Fruit fly (Drosophila melanogaster) whole organism, embryonic: ENCODE data around the gene bor.
A peak's percentile ranks its signal among the peaks of the same experiment; 100 is the strongest.

Source experiments
- ATbp ChIP-seq: fragments of 200-800 bp; sonication (Bioruptor generic); optimal IDR thresholded peaks from 2 replicates; lab custom pipeline; 2017; ENCODE audit warnings: missing biosample characterization, mild to moderate bottlenecking, missing genetic modification characterization, missing genetic modification reagents
- Bgb ChIP-seq: fragments of 200-800 bp; sonication (Bioruptor generic); IDR thresholded peaks from 2 replicates; pipeline ENCODE4 v1.3.6; 2022; ENCODE audit warnings: missing biosample characterization, missing genetic modification characterization; ENCODE audit not compliant: partially characterized antibody
- CG11504 ChIP-seq: fragments of 200-800 bp; sonication (Bioruptor generic); optimal IDR thresholded peaks from 3 replicates; lab custom pipeline; 2019; ENCODE audit warnings: missing biosample characterization, mild to moderate bottlenecking, missing genetic modification characterization, moderate library complexity
- CG12104 ChIP-seq: fragments of 200-800 bp; sonication (Bioruptor generic); optimal IDR thresholded peaks from 3 replicates; lab custom pipeline; 2016; ENCODE audit warnings: missing biosample characterization, missing genetic modification characterization
- CG12744 ChIP-seq: fragments of 200-800 bp; sonication (Bioruptor generic); optimal IDR thresholded peaks from 2 replicates; lab custom pipeline; 2016; ENCODE audit warnings: missing biosample characterization, missing genetic modification characterization
- CG13123 ChIP-seq: fragments of 200-800 bp; sonication (Bioruptor generic); optimal IDR thresholded peaks from 2 replicates; lab custom pipeline; 2016; ENCODE audit warnings: missing biosample characterization, missing genetic modification characterization
- CG14860 ChIP-seq: fragments of 200-800 bp; sonication (Bioruptor generic); IDR thresholded peaks from 3 replicates; pipeline ENCODE4 v1.3.6; 2022; ENCODE audit warnings: missing biosample characterization, missing genetic modification characterization; ENCODE audit not compliant: partially characterized antibody
- CG1647 ChIP-seq: fragments of 200-800 bp; sonication (Bioruptor generic); optimal IDR thresholded peaks from 3 replicates; lab custom pipeline; 2016; ENCODE audit warnings: missing biosample characterization, missing genetic modification characterization
- CG16815 ChIP-seq: fragments of 200-800 bp; sonication (Bioruptor generic); optimal IDR thresholded peaks from 3 replicates; lab custom pipeline; 2017; ENCODE audit warnings: missing biosample characterization, mild to moderate bottlenecking, missing genetic modification characterization
- CG17186 ChIP-seq: fragments of 200-800 bp; sonication (Bioruptor generic); optimal IDR thresholded peaks from 3 replicates; lab custom pipeline; 2017; ENCODE audit warnings: missing biosample characterization, missing genetic modification reagents, missing genetic modification characterization
- CG2889 ChIP-seq: fragments of 200-800 bp; sonication (Bioruptor generic); IDR thresholded peaks from 3 replicates; pipeline ENCODE4 v1.3.6; 2022; ENCODE audit warnings: missing biosample characterization, missing genetic modification characterization
- CG30403 ChIP-seq: fragments of 200-800 bp; sonication (Bioruptor generic); optimal IDR thresholded peaks from 3 replicates; lab custom pipeline; 2016; ENCODE audit warnings: missing biosample characterization, missing genetic modification characterization
- CG4820 ChIP-seq: fragments of 200-800 bp; sonication (Bioruptor generic); optimal IDR thresholded peaks from 3 replicates; lab custom pipeline; 2016; ENCODE audit warnings: missing biosample characterization, missing genetic modification characterization
- CG6654 ChIP-seq: fragments of 200-800 bp; sonication (Bioruptor generic); optimal IDR thresholded peaks from 2 replicates; lab custom pipeline; 2017; ENCODE audit warnings: missing biosample characterization, mild to moderate bottlenecking, missing genetic modification characterization
- CG6813 ChIP-seq: fragments of 200-800 bp; sonication (Bioruptor generic); optimal IDR thresholded peaks from 2 replicates; lab custom pipeline; 2017; ENCODE audit warnings: missing biosample characterization, missing genetic modification characterization, mild to moderate bottlenecking, moderate library complexity, missing genetic modification reagents
- CG7357 ChIP-seq: fragments of 200-800 bp; sonication (Bioruptor generic); IDR thresholded peaks from 3 replicates; pipeline ENCODE4 v1.3.6; 2022; ENCODE audit warnings: missing biosample characterization, missing genetic modification characterization
- CG8290 ChIP-seq, 3 experiments: fragments of 200-800 bp; sonication (Bioruptor generic); optimal IDR thresholded peaks; 2 replicates each; lab custom pipeline; 2016 to 2019; ENCODE audit warnings: missing biosample characterization in 3 of 3, missing genetic modification characterization in 3 of 3, mild to moderate bottlenecking in 2 of 3, moderate library complexity in 1 of 3
- CG8924 ChIP-seq: fragments of 200-800 bp; optimal IDR thresholded peaks from 3 replicates; lab custom pipeline; 2019; ENCODE audit warnings: missing biosample characterization, mild to moderate bottlenecking, missing genetic modification characterization, moderate library complexity
- CG9437 ChIP-seq: fragments of 200-800 bp; sonication (Bioruptor generic); optimal IDR thresholded peaks from 2 replicates; lab custom pipeline; 2018; ENCODE audit warnings: missing biosample characterization, mild to moderate bottlenecking, missing genetic modification characterization
- CG9609 ChIP-seq: fragments of 200-800 bp; sonication (Bioruptor generic); optimal IDR thresholded peaks from 3 replicates; lab custom pipeline; 2016; ENCODE audit warnings: missing biosample characterization, missing genetic modification characterization
- Dbx ChIP-seq: fragments of 200-800 bp; sonication (Bioruptor generic); IDR thresholded peaks from 3 replicates; pipeline ENCODE4 v1.3.6; 2022; ENCODE audit warnings: missing biosample characterization, missing genetic modification characterization
- Dip2 ChIP-seq: fragments of 200-800 bp; sonication (Bioruptor generic); IDR thresholded peaks from 2 replicates; pipeline ENCODE4 v1.3.6; 2022; ENCODE audit warnings: missing biosample characterization, missing genetic modification characterization
- Dp ChIP-seq: fragments of 200-800 bp; sonication (Bioruptor generic); optimal IDR thresholded peaks from 2 replicates; lab custom pipeline; 2018; ENCODE audit warnings: missing biosample characterization, mild to moderate bottlenecking, missing genetic modification characterization, moderate library complexity
- H15 ChIP-seq: fragments of 200-800 bp; sonication (Bioruptor generic); IDR thresholded peaks from 3 replicates; pipeline ENCODE4 v1.3.6; 2022; ENCODE audit warnings: missing biosample characterization, missing genetic modification characterization
- HHEX ChIP-seq: fragments of 200-800 bp; sonication (Bioruptor generic); optimal IDR thresholded peaks from 3 replicates; lab custom pipeline; 2017; ENCODE audit warnings: missing biosample characterization, mild to moderate bottlenecking, missing genetic modification characterization, missing genetic modification reagents
- HLHmδ ChIP-seq: fragments of 200-800 bp; sonication (Bioruptor generic); optimal IDR thresholded peaks from 2 replicates; lab custom pipeline; 2018; ENCODE audit warnings: missing biosample characterization, mild to moderate bottlenecking, missing genetic modification characterization, moderate library complexity
- Hey ChIP-seq: fragments of 200-800 bp; sonication (Bioruptor generic); optimal IDR thresholded peaks from 3 replicates; lab custom pipeline; 2018; ENCODE audit warnings: missing biosample characterization, mild to moderate bottlenecking, missing genetic modification characterization
- Hsf ChIP-seq: fragments of 200-800 bp; sonication (Bioruptor generic); optimal IDR thresholded peaks from 3 replicates; lab custom pipeline; 2016; ENCODE audit warnings: missing biosample characterization, missing genetic modification characterization
- Mrtf ChIP-seq: fragments of 200-800 bp; sonication (Bioruptor generic); IDR thresholded peaks from 3 replicates; pipeline ENCODE4 v1.3.6; 2022; ENCODE audit warnings: missing biosample characterization, missing genetic modification characterization
- Ptx1 ChIP-seq: fragments of 200-800 bp; sonication (Bioruptor generic); IDR thresholded peaks from 2 replicates; pipeline ENCODE4 v1.3.6; 2022; ENCODE audit warnings: missing biosample characterization, missing genetic modification characterization
- Sox100B ChIP-seq: fragments of 200-800 bp; sonication (Bioruptor generic); optimal IDR thresholded peaks from 3 replicates; lab custom pipeline; 2018; ENCODE audit warnings: missing biosample characterization, mild to moderate bottlenecking, missing genetic modification characterization
- Sry-β ChIP-seq: fragments of 200-800 bp; sonication (Bioruptor generic); optimal IDR thresholded peaks from 2 replicates; lab custom pipeline; 2018; ENCODE audit warnings: missing biosample characterization, mild to moderate bottlenecking, missing genetic modification characterization, moderate library complexity
- Trl ChIP-seq, 3 experiments: fragments of >200 bp in 2 of 3; fragments of 200-800 bp in 1 of 3; sonication (Bioruptor generic) in 1 of 3; optimal IDR thresholded peaks; 2 replicates in 1 of 3; 3 replicates in 2 of 3; lab custom pipeline; 2016 to 2017; ENCODE audit warnings: missing biosample characterization in 1 of 3, missing genetic modification characterization in 1 of 3
- al ChIP-seq: fragments of 200-800 bp; sonication (Bioruptor generic); IDR thresholded peaks from 2 replicates; pipeline ENCODE4 v1.3.6; 2022; ENCODE audit warnings: missing biosample characterization, missing genetic modification characterization
- az2 ChIP-seq: fragments of 200-800 bp; sonication (Bioruptor generic); optimal IDR thresholded peaks from 3 replicates; lab custom pipeline; 2016; ENCODE audit warnings: missing biosample characterization, missing genetic modification characterization
- bowl ChIP-seq: fragments of 200-800 bp; sonication (Bioruptor generic); IDR thresholded peaks from 2 replicates; pipeline ENCODE4 v1.3.6; 2022; ENCODE audit warnings: missing biosample characterization, missing genetic modification characterization
- bsh ChIP-seq, 2 experiments: fragments of 200-800 bp; sonication (Bioruptor generic); optimal IDR thresholded peaks; 2 replicates each; lab custom pipeline; 2017 to 2018; ENCODE audit warnings: mild to moderate bottlenecking in 2 of 2, missing biosample characterization in 2 of 2, missing genetic modification characterization in 2 of 2, moderate library complexity in 1 of 2
- cas ChIP-seq: fragments of 200-800 bp; sonication (Bioruptor generic); IDR thresholded peaks from 2 replicates; pipeline ENCODE4 v1.3.6; 2022; ENCODE audit warnings: missing biosample characterization, missing genetic modification characterization
- chm ChIP-seq: fragments of 200-800 bp; sonication (Bioruptor generic); IDR thresholded peaks from 2 replicates; pipeline ENCODE4 v1.3.6; 2022; ENCODE audit warnings: missing biosample characterization, missing genetic modification characterization
- crol ChIP-seq: fragments of 200-800 bp; sonication (Bioruptor generic); IDR thresholded peaks from 2 replicates; pipeline ENCODE4 v1.3.6; 2022; ENCODE audit warnings: missing biosample characterization, missing genetic modification characterization
- da ChIP-seq: fragments of 200-800 bp; sonication (Bioruptor generic); optimal IDR thresholded peaks from 2 replicates; lab custom pipeline; 2016; ENCODE audit warnings: missing biosample characterization, missing genetic modification characterization
- dm ChIP-seq: fragments of 200-800 bp; sonication (Bioruptor generic); optimal IDR thresholded peaks from 3 replicates; lab custom pipeline; 2016; ENCODE audit warnings: missing biosample characterization, missing genetic modification characterization
- fd64A ChIP-seq: fragments of 200-800 bp; sonication (Bioruptor generic); optimal IDR thresholded peaks from 3 replicates; lab custom pipeline; 2018; ENCODE audit warnings: missing biosample characterization, mild to moderate bottlenecking, missing genetic modification characterization
- gt ChIP-seq: fragments of 200-800 bp; sonication (Bioruptor generic); IDR thresholded peaks from 2 replicates; pipeline ENCODE4 v1.3.6; 2022; ENCODE audit warnings: missing biosample characterization, missing genetic modification characterization
- hbn ChIP-seq: fragments of 200-800 bp; sonication (Bioruptor generic); IDR thresholded peaks from 2 replicates; pipeline ENCODE4 v1.3.6; 2022; ENCODE audit warnings: missing biosample characterization, missing genetic modification characterization; ENCODE audit not compliant: partially characterized antibody
- lola ChIP-seq, 3 experiments: fragments of >200 bp in 2 of 3; fragments of 200-800 bp in 1 of 3; sonication (Bioruptor generic) in 1 of 3; optimal IDR thresholded peaks; 2 replicates each; lab custom pipeline; 2017 to 2019; ENCODE audit warnings: missing biosample characterization in 3 of 3, missing genetic modification characterization in 3 of 3, mild to moderate bottlenecking in 1 of 3, moderate library complexity in 1 of 3
- run ChIP-seq: fragments of 200-800 bp; sonication (Bioruptor generic); optimal IDR thresholded peaks from 3 replicates; lab custom pipeline; 2018; ENCODE audit warnings: missing biosample characterization, mild to moderate bottlenecking, missing genetic modification characterization
- sima ChIP-seq: fragments of 200-800 bp; sonication (Bioruptor generic); optimal IDR thresholded peaks from 2 replicates; lab custom pipeline; 2016; ENCODE audit warnings: missing biosample characterization, missing genetic modification characterization
- sna ChIP-seq: fragments of 200-800 bp; sonication (Bioruptor generic); IDR thresholded peaks from 2 replicates; pipeline ENCODE4 v1.3.6; 2022; ENCODE audit warnings: missing biosample characterization, missing genetic modification characterization; ENCODE audit not compliant: partially characterized antibody
- trh ChIP-seq: fragments of 200-800 bp; sonication (Bioruptor generic); optimal IDR thresholded peaks from 2 replicates; lab custom pipeline; 2016; ENCODE audit warnings: missing biosample characterization, missing genetic modification characterization
- yki ChIP-seq: fragments of >200 bp; optimal IDR thresholded peaks from 3 replicates; lab custom pipeline; 2018

The bor gene

DNA sequence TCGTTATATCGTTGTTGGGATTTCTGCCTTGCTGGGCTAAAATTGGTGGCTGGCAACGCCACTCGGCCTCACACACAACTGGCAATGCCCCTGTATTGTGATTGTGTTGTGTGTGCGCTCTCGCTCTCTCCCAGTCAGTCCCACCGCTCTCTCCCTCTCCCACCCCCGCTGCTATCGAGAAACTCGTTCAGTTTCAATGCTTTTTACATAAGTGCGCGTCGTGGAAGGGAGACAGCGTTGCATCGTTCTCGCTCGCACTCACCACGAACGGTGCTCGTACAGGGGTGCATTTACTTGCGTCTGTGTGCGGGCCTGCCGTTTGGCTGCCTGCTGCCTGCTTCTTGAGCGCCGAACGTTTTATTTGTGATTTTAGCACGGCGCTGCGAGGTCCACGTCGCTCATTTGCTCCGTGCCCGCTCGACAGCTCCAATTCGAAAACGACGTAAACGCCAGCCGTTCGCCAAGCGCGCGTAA lies 21.4 kb downstream of the bor start (continued):
- TF ChIP-seq sna (GFP tag; lab: Robert Waterston, UW) (no peak), CG9609 (no peak), CG13123 (GFP tag; lab: Kevin White, UChicago) (no peak), bsh (GFP tag; optimal IDR thresholded peaks at IDR 0.05; lab: Kevin White, UChicago) (peak in 1 of 2 experiments; percentile 50), hbn (GFP tag; lab: Robert Waterston, UW) (no peak), Hey (tag; lab: Kevin White, UChicago) (peak; percentile 83), crol (GFP tag; lab: Robert Waterston, UW) (no peak), Trl (optimal IDR thresholded peaks at IDR 0.05; lab: Kevin White, UChicago) (peak; percentile 95 to 97), Trl (GFP tag; optimal IDR thresholded peaks at IDR 0.05; lab: Kevin White, UChicago) (peak; percentile 70), CG6813 (GFP tag; lab: Kevin White, UChicago) (peak; percentile 20), fd64A (GFP tag; lab: Kevin White, UChicago) (peak; percentile 33), trh (GFP tag; lab: Kevin White, UChicago) (no peak), al (GFP tag; lab: Robert Waterston, UW) (no peak), Mrtf (GFP tag; lab: Robert Waterston, UW) (no peak), Hsf (GFP tag; lab: Kevin White, UChicago) (no peak), CG14860 (no peak), Dbx (GFP tag; lab: Robert Waterston, UW) (no peak), Dp (GFP tag; lab: Kevin White, UChicago) (peak; percentile 49), sima (no peak), da (peak; percentile 47), gt (GFP tag; lab: Robert Waterston, UW) (no peak), CG11504 (tag; lab: Kevin White, UChicago) (peak; percentile 34), run (tag; lab: Kevin White, UChicago) (no peak), cas (GFP tag; lab: Robert Waterston, UW) (no peak), Bgb (GFP tag; lab: Robert Waterston, UW) (no peak), CG2889 (GFP tag; lab: Robert Waterston, UW) (no peak), az2 (no peak), yki (lab: Kevin White, UChicago) (peak; percentile 87), ATbp (no peak), H15 (GFP tag; lab: Robert Waterston, UW) (no peak), CG8290 (GFP tag; optimal IDR thresholded peaks at IDR 0.05; lab: Kevin White, UChicago) (no peak), CG8290 (tag; optimal IDR thresholded peaks at IDR 0.05; lab: Kevin White, UChicago) (peak in 1 of 2 experiments; percentile 92), bowl (GFP tag; lab: Robert Waterston, UW) (no peak), CG4820 (GFP tag; lab: Kevin White, UChicago) (no peak), Dip2 (no peak), CG17186 (no peak), Sry-β (GFP tag; lab: Kevin White, UChicago) (no peak), HHEX (GFP tag; lab: Kevin White, UChicago) (no peak), CG16815 (GFP tag; lab: Kevin White, UChicago) (no peak), CG12104 (GFP tag; lab: Kevin White, UChicago) (no peak), CG12744 (GFP tag; lab: Kevin White, UChicago) (no peak), chm (no peak), dm (GFP tag; lab: Kevin White, UChicago) (peak; percentile 53), CG9437 (peak; percentile 52), CG6654 (no peak), CG8924 (tag; lab: Kevin White, UChicago) (peak; percentile 72), CG30403 (GFP tag; lab: Kevin White, UChicago) (no peak), Ptx1 (no peak), HLHmδ (GFP tag; lab: Kevin White, UChicago) (peak; percentile 55), CG1647 (GFP tag; lab: Kevin White, UChicago) (peak; percentile 39), CG7357 (GFP tag; lab: Robert Waterston, UW) (no peak), Sox100B (GFP tag; lab: Kevin White, UChicago) (no peak), lola (GFP tag; optimal IDR thresholded peaks at IDR 0.05; lab: Kevin White, UChicago) (no peak)
